Worm (Caenorhabditis elegans) whole organism, late embryonic: ENCODE data around the gene sre-11.

ENCODE experiments used
- F13H6.1 ChIP-seq: sonication (generic microtip); optimal IDR thresholded peaks from 2 replicates; lab custom pipeline; 2016; ENCODE audit warnings: missing genetic modification characterization, missing compliant biosample characterization
- K09A11.1 ChIP-seq: sonication (generic microtip); optimal IDR thresholded peaks from 2 replicates; lab custom pipeline; 2017; ENCODE audit warnings: antibody characterized with exemption, mild to moderate bottlenecking, missing genetic modification characterization, missing compliant biosample characterization; ENCODE audit not compliant: insufficient read depth
- ama-1 ChIP-seq: fragments of 150-350 bp; optimal IDR thresholded peaks from 2 replicates; lab custom pipeline; 2014
- ceh-31 ChIP-seq: sonication (generic microtip); optimal IDR thresholded peaks from 2 replicates; lab custom pipeline; 2016; ENCODE audit warnings: missing genetic modification characterization, missing compliant biosample characterization
- dmd-4 ChIP-seq: sonication (generic microtip); optimal IDR thresholded peaks from 2 replicates; lab custom pipeline; 2016; ENCODE audit warnings: borderline replicate concordance, missing genetic modification characterization, missing compliant biosample characterization
- elt-2 ChIP-seq: sonication (generic microtip); optimal IDR thresholded peaks from 2 replicates; lab custom pipeline; 2016; ENCODE audit warnings: missing genetic modification reagents, missing genetic modification characterization, missing compliant biosample characterization
- elt-4 ChIP-seq: sonication (generic microtip); optimal IDR thresholded peaks from 2 replicates; lab custom pipeline; 2016; ENCODE audit warnings: missing genetic modification characterization, missing compliant biosample characterization
- hlh-13 ChIP-seq: fragments of 200-800 bp; sonication (Bioruptor generic); optimal IDR thresholded peaks from 2 replicates; lab custom pipeline; 2018; ENCODE audit warnings: mild to moderate bottlenecking, missing genetic modification characterization, missing compliant biosample characterization
- nhr-11 ChIP-seq: fragments of 150-350 bp; optimal IDR thresholded peaks from 2 replicates; lab custom pipeline; 2014; ENCODE audit warnings: missing biosample characterization, missing genetic modification characterization
- pha-2 ChIP-seq: sonication (generic microtip); optimal IDR thresholded peaks from 2 replicates; lab custom pipeline; 2017; ENCODE audit warnings: mild to moderate bottlenecking, missing genetic modification characterization, missing compliant biosample characterization
- pha-4 ChIP-seq: fragments of 150-350 bp; optimal IDR thresholded peaks from 2 replicates; lab custom pipeline; 2018; ENCODE audit warnings: missing biosample characterization, missing genetic modification reagents, missing genetic modification characterization
- pqm-1 ChIP-seq: sonication (generic microtip); optimal IDR thresholded peaks from 2 replicates; lab custom pipeline; 2016; ENCODE audit warnings: missing genetic modification characterization, missing compliant biosample characterization
- tbx-2 ChIP-seq: sonication (generic microtip); optimal IDR thresholded peaks from 2 replicates; lab custom pipeline; 2016; ENCODE audit warnings: missing genetic modification characterization, missing compliant biosample characterization
- unc-86 ChIP-seq: sonication (generic microtip); optimal IDR thresholded peaks from 2 replicates; lab custom pipeline; 2016; ENCODE audit warnings: missing genetic modification characterization, missing compliant biosample characterization

ce11 chrV:7667940-7668339 is 15.8 kb downstream of the sre-11 start, which contains the start of gene C12D5.5:
- TF ChIP-seq unc-86 (no peak), pha-2 (tag; lab: Kevin White, UChicago) (no peak), dmd-4 (no peak), ama-1 (lab: Kevin White, UChicago) (no peak), pha-4 (tag; lab: Kevin White, UChicago) (no peak), elt-2 (tag; lab: Kevin White, UChicago) (no peak), K09A11.1 (no peak), F13H6.1 (tag; lab: Kevin White, UChicago) (no peak), nhr-11 (tag; lab: Kevin White, UChicago) (no peak), tbx-2 (tag; lab: Kevin White, UChicago) (no peak), elt-4 (tag; lab: Kevin White, UChicago) (no peak), pqm-1 (no peak), hlh-13 (no peak), ceh-31 (tag; lab: Kevin White, UChicago) (no peak)
